Worm (Caenorhabditis elegans): Measurements from ENCODE around the gene srtx-1.

DNA sequence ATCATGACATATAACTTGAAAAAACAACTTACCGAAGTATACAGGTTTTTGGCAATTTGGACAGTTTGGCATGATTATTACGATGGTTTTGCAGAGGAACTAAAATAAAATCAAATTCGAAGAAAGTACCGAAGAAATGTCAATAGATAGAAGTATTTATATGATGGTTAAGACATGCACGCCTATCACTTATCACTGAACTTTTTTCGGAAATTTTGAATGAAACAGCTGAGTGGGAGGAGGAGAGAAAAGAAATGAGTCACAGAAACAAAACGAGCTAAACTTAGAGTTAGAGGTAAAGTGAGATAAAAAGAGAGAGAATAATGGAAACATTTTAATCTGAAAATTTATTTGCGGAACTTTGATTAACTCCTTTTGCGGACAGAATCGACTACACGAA lies 24.2 kb downstream of the srtx-1 start, which contains the start of gene valv-1:
- TF ChIP-seq snu-23 (GFP tag; optimal IDR thresholded peaks at IDR 0.05) (no peak), aly-2 (tag; optimal IDR thresholded peaks at IDR 0.05) (no peak), lin-15B (tag; optimal IDR thresholded peaks at IDR 0.05) (no peak), unc-62 (GFP tag; optimal IDR thresholded peaks at IDR 0.05) (no peak), ceh-90 (tag; optimal IDR thresholded peaks at IDR 0.05) (no peak), lin-39 (tag; optimal IDR thresholded peaks at IDR 0.05) (no peak)

Measured in whole organism, L1 larva.